Worm (Caenorhabditis elegans): Measurements from ENCODE around the gene T03F7.6.

- TF ChIP-seq unc-39 (tag; optimal IDR thresholded peaks at IDR 0.05) (no peak), nhr-76 (tag; optimal IDR thresholded peaks at IDR 0.05) (no peak)
Observed at ce11 chrV:11302698-11303097, 8.2 kb downstream of the T03F7.6 start, which contains the start of gene srh-46.
